Worm (Caenorhabditis elegans) whole organism, late embryonic: ENCODE measurements around the gene smf-2.

Experiments
- F13H6.1 ChIP-seq: sonication (generic microtip); optimal IDR thresholded peaks from 2 replicates; lab custom pipeline; 2016; ENCODE audit warnings: missing genetic modification characterization, missing compliant biosample characterization
- K02D7.2 ChIP-seq: sonication (generic microtip); optimal IDR thresholded peaks from 2 replicates; lab custom pipeline; 2017; ENCODE audit warnings: mild to moderate bottlenecking, missing genetic modification characterization, missing compliant biosample characterization
- Y22D7AL.16 ChIP-seq: sonication (generic microtip); optimal IDR thresholded peaks from 2 replicates; lab custom pipeline; 2016; ENCODE audit warnings: missing genetic modification characterization, missing compliant biosample characterization
- ama-1 ChIP-seq: fragments of 150-350 bp; optimal IDR thresholded peaks from 2 replicates; lab custom pipeline; 2014
- ceh-18 ChIP-seq: sonication (generic microtip); optimal IDR thresholded peaks from 2 replicates; lab custom pipeline; 2016; ENCODE audit warnings: missing genetic modification characterization, missing compliant biosample characterization
- ceh-19 ChIP-seq: fragments of 200-800 bp; sonication (Bioruptor generic); optimal IDR thresholded peaks from 2 replicates; lab custom pipeline; 2018; ENCODE audit warnings: mild to moderate bottlenecking, missing genetic modification characterization, missing compliant biosample characterization
- ceh-30 ChIP-seq: fragments of 150-350 bp; optimal IDR thresholded peaks from 2 replicates; lab custom pipeline; 2014; ENCODE audit warnings: missing biosample characterization, missing genetic modification characterization
- ceh-31 ChIP-seq: sonication (generic microtip); optimal IDR thresholded peaks from 2 replicates; lab custom pipeline; 2016; ENCODE audit warnings: missing genetic modification characterization, missing compliant biosample characterization
- ceh-34 ChIP-seq: sonication (generic microtip); optimal IDR thresholded peaks from 2 replicates; lab custom pipeline; 2016; ENCODE audit warnings: mild to moderate bottlenecking, missing genetic modification characterization, missing compliant biosample characterization
- ceh-48 ChIP-seq: sonication (generic microtip); optimal IDR thresholded peaks from 2 replicates; lab custom pipeline; 2016; ENCODE audit warnings: missing genetic modification characterization, inconsistent platforms, missing compliant biosample characterization
- ceh-6 ChIP-seq: fragments of 200-800 bp; sonication (Bioruptor generic); optimal IDR thresholded peaks from 2 replicates; lab custom pipeline; 2018; ENCODE audit warnings: mild to moderate bottlenecking, missing genetic modification characterization, missing compliant biosample characterization
- ceh-9 ChIP-seq: sonication (generic microtip); optimal IDR thresholded peaks from 2 replicates; lab custom pipeline; 2016; ENCODE audit warnings: mild to moderate bottlenecking, missing genetic modification characterization, inconsistent platforms, missing compliant biosample characterization
- che-1 ChIP-seq: sonication (generic microtip); optimal IDR thresholded peaks from 2 replicates; lab custom pipeline; 2016; ENCODE audit warnings: mild to moderate bottlenecking, missing genetic modification characterization, missing compliant biosample characterization
- elt-2 ChIP-seq: sonication (generic microtip); optimal IDR thresholded peaks from 2 replicates; lab custom pipeline; 2016; ENCODE audit warnings: missing genetic modification reagents, missing genetic modification characterization, missing compliant biosample characterization
- fkh-10 ChIP-seq: fragments of 150-350 bp; optimal IDR thresholded peaks from 2 replicates; lab custom pipeline; 2014; ENCODE audit warnings: missing biosample characterization, missing genetic modification reagents, missing genetic modification characterization
- fkh-6 ChIP-seq: sonication (generic microtip); optimal IDR thresholded peaks from 2 replicates; lab custom pipeline; 2016; ENCODE audit warnings: missing genetic modification characterization, missing compliant biosample characterization
- gmeb-2 ChIP-seq: sonication (generic microtip); optimal IDR thresholded peaks from 2 replicates; lab custom pipeline; 2016; ENCODE audit warnings: missing genetic modification characterization, inconsistent platforms, missing compliant biosample characterization
- hlh-13 ChIP-seq: fragments of 200-800 bp; sonication (Bioruptor generic); optimal IDR thresholded peaks from 2 replicates; lab custom pipeline; 2018; ENCODE audit warnings: mild to moderate bottlenecking, missing genetic modification characterization, missing compliant biosample characterization
- hlh-15 ChIP-seq: sonication (generic microtip); optimal IDR thresholded peaks from 2 replicates; lab custom pipeline; 2016; ENCODE audit warnings: missing genetic modification characterization, missing compliant biosample characterization
- hlh-6 ChIP-seq: sonication (generic microtip); optimal IDR thresholded peaks from 2 replicates; lab custom pipeline; 2016; ENCODE audit warnings: missing genotype, missing genetic modification characterization, missing compliant biosample characterization
- hlh-8 ChIP-seq: sonication (generic microtip); optimal IDR thresholded peaks from 2 replicates; lab custom pipeline; 2016; ENCODE audit warnings: missing genotype, missing genetic modification characterization, missing compliant biosample characterization
- lim-6 ChIP-seq: sonication (generic microtip); optimal IDR thresholded peaks from 2 replicates; lab custom pipeline; 2016; ENCODE audit warnings: missing genetic modification characterization, missing compliant biosample characterization
- madf-2 ChIP-seq: sonication (generic microtip); optimal IDR thresholded peaks from 2 replicates; lab custom pipeline; 2017; ENCODE audit warnings: missing genetic modification characterization, missing compliant biosample characterization
- mec-3 ChIP-seq: sonication (generic microtip); optimal IDR thresholded peaks from 2 replicates; lab custom pipeline; 2016; ENCODE audit warnings: borderline replicate concordance, missing genetic modification characterization, missing compliant biosample characterization
- nhr-11 ChIP-seq: fragments of 150-350 bp; optimal IDR thresholded peaks from 2 replicates; lab custom pipeline; 2014; ENCODE audit warnings: missing biosample characterization, missing genetic modification characterization
- nhr-232 ChIP-seq: sonication (generic microtip); optimal IDR thresholded peaks from 2 replicates; lab custom pipeline; 2016; ENCODE audit warnings: missing genetic modification characterization, missing compliant biosample characterization
- npax-4 ChIP-seq: sonication (generic microtip); optimal IDR thresholded peaks from 2 replicates; lab custom pipeline; 2016; ENCODE audit warnings: missing genetic modification characterization, missing compliant biosample characterization
- odd-2 ChIP-seq: sonication (generic microtip); optimal IDR thresholded peaks from 2 replicates; lab custom pipeline; 2017; ENCODE audit warnings: antibody characterized with exemption, mild to moderate bottlenecking, missing genetic modification characterization, missing compliant biosample characterization
- pag-3 ChIP-seq: sonication (generic microtip); optimal IDR thresholded peaks from 2 replicates; lab custom pipeline; 2016; ENCODE audit warnings: missing compliant biosample characterization, missing genetic modification characterization, borderline replicate concordance
- pat-9 ChIP-seq: fragments of 200-800 bp; sonication (Bioruptor generic); optimal IDR thresholded peaks from 2 replicates; lab custom pipeline; 2018; ENCODE audit warnings: mild to moderate bottlenecking, missing genetic modification characterization, moderate library complexity, missing compliant biosample characterization
- pha-2 ChIP-seq: sonication (generic microtip); optimal IDR thresholded peaks from 2 replicates; lab custom pipeline; 2017; ENCODE audit warnings: mild to moderate bottlenecking, missing genetic modification characterization, missing compliant biosample characterization
- pqm-1 ChIP-seq: sonication (generic microtip); optimal IDR thresholded peaks from 2 replicates; lab custom pipeline; 2016; ENCODE audit warnings: missing genetic modification characterization, missing compliant biosample characterization
- pros-1 ChIP-seq: fragments of 150-350 bp; optimal IDR thresholded peaks from 2 replicates; lab custom pipeline; 2014; ENCODE audit warnings: missing biosample characterization, missing genetic modification reagents, missing genetic modification characterization
- ref-2 ChIP-seq: sonication (generic microtip); optimal IDR thresholded peaks from 2 replicates; lab custom pipeline; 2016; ENCODE audit warnings: missing genetic modification characterization, missing compliant biosample characterization
- rnt-1 ChIP-seq: sonication (generic microtip); optimal IDR thresholded peaks from 2 replicates; lab custom pipeline; 2016; ENCODE audit warnings: missing genetic modification characterization, missing compliant biosample characterization
- sdc-2 ChIP-seq: sonication (generic microtip); optimal IDR thresholded peaks from 2 replicates; lab custom pipeline; 2016; ENCODE audit warnings: missing genotype, missing genetic modification characterization, missing compliant biosample characterization
- syd-9 ChIP-seq: sonication (generic microtip); optimal IDR thresholded peaks from 2 replicates; lab custom pipeline; 2016; ENCODE audit warnings: mild to moderate bottlenecking, missing genetic modification characterization, moderate library complexity, missing compliant biosample characterization
- tbx-2 ChIP-seq: sonication (generic microtip); optimal IDR thresholded peaks from 2 replicates; lab custom pipeline; 2016; ENCODE audit warnings: missing genetic modification characterization, missing compliant biosample characterization
- tbx-7 ChIP-seq: sonication (generic microtip); optimal IDR thresholded peaks from 2 replicates; lab custom pipeline; 2016; ENCODE audit warnings: missing genotype, missing genetic modification characterization, missing compliant biosample characterization
- ttx-3 ChIP-seq: sonication (generic microtip); optimal IDR thresholded peaks from 2 replicates; lab custom pipeline; 2016; ENCODE audit warnings: missing genetic modification reagents, missing genetic modification characterization, missing compliant biosample characterization
- unc-42 ChIP-seq: sonication (generic microtip); optimal IDR thresholded peaks from 2 replicates; lab custom pipeline; 2016; ENCODE audit warnings: missing genotype, missing genetic modification characterization, missing compliant biosample characterization
- unc-55 ChIP-seq: sonication (generic microtip); optimal IDR thresholded peaks from 2 replicates; lab custom pipeline; 2017; ENCODE audit warnings: missing biosample characterization, missing genetic modification reagents, missing genetic modification characterization

Gene smf-2

DNA sequence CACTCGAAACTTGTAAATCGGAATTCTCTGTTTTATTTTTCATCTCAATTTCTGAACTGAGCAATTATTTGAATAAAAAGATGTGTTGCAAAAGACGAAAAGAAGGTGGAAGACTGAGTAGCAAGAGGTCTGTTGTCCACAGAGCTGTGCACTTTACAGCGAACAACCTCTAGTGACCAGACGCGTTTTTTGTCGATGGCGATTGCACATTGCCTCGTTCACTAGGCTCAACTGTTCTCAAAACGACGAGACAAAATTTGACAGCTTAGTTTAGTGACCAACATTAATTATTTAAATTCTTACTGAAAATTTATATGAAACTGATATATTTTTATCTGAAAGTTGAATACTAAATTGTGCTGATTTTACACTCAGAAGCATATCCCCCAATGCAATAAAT lies 14.7 kb upstream of the smf-2 start, which contains the start of gene R03E9.2:
TSS of gene R03E9.2 (minus strand) at position 101 of the 400 bp plus-strand sequence.
- TF ChIP-seq ceh-19 (GFP tag; lab: Kevin White, UChicago) (no peak), nhr-11 (tag; lab: Kevin White, UChicago) (no peak), ceh-18 (tag; lab: Kevin White, UChicago) (no peak), hlh-8 (tag; lab: Kevin White, UChicago) (no peak), fkh-6 (tag; lab: Kevin White, UChicago) (no peak), ceh-48 (tag; lab: Kevin White, UChicago) (no peak), npax-4 (tag; lab: Kevin White, UChicago) (no peak), ceh-6 (no peak), madf-2 (tag; lab: Kevin White, UChicago) (no peak), che-1 (tag; lab: Kevin White, UChicago) (no peak)

DNA sequence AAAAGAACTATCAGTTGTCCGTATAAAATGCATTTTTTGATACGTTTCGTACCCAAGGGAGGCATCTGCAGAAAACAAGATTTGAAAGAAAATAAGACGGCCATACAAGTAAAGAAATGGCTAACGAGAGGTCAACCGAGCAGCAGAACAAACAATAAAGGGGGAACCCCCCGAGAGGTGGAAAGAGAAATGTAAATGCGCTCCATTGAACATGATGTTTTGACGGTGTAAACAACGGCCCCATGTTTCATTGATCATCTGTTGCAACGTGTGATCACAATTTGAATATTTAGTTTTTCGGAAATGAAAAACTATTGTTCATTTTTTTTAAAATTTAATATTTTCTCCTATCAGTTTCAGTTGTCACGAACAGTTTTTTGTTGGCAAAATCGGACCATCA lies 11.1 kb upstream of the smf-2 start, which contains the start of gene K11G12.6:
TSS of gene K11G12.6 (minus strand) at position 65 of the 400 bp plus-strand sequence.
- TF ChIP-seq ttx-3 (no peak), fkh-10 (GFP tag; lab: Kevin White, UChicago) (no peak), F13H6.1 (tag; lab: Kevin White, UChicago) (no peak), pat-9 (tag; lab: Kevin White, UChicago) (no peak), pag-3 (tag; lab: Kevin White, UChicago) (no peak), rnt-1 (tag; lab: Kevin White, UChicago) (no peak), tbx-7 (tag; lab: Kevin White, UChicago) (no peak), nhr-232 (tag; lab: Kevin White, UChicago) (no peak), ref-2 (tag; lab: Kevin White, UChicago) (no peak), pros-1 (tag; lab: Kevin White, UChicago) (no peak), pha-2 (no peak), mec-3 (tag; lab: Kevin White, UChicago) (no peak), ceh-34 (tag; lab: Kevin White, UChicago) (no peak), ceh-9 (tag; lab: Kevin White, UChicago) (no peak)

DNA sequence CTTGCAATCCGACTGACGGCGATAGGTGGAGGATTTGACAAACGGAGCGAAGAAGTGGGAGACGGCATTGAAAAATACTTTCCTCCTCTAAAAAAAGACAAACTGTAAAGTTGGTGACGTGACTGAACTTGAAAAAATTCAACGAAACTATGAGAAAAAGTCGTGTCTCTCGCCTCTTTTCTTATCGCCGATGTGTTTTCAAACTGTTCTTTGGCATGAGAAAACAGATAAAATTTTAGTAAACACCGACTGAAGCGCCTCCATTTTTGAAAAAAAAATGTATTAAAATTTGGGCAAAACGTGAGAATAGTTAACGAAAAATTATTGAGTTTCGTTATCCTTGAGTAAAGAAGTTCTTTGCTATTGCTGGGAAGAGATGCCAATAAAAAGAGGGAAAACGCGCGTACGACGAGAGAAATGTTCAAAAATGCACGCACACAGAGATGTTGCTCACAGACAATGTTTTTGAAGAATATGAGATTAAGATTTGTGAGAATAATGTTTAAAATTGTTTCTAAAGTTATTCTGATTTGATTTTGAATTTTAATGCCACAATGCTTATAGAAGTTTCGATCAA lies 10.4 kb upstream of the smf-2 start:
- TF ChIP-seq npax-4 (tag; lab: Kevin White, UChicago) = no peak
- no peak for TF ChIP-seq elt-2 (tag; lab: Kevin White, UChicago)
- no peak for TF ChIP-seq ama-1 (lab: Kevin White, UChicago)
- peak; percentile 24 for TF ChIP-seq unc-42 (tag; lab: Kevin White, UChicago)

DNA sequence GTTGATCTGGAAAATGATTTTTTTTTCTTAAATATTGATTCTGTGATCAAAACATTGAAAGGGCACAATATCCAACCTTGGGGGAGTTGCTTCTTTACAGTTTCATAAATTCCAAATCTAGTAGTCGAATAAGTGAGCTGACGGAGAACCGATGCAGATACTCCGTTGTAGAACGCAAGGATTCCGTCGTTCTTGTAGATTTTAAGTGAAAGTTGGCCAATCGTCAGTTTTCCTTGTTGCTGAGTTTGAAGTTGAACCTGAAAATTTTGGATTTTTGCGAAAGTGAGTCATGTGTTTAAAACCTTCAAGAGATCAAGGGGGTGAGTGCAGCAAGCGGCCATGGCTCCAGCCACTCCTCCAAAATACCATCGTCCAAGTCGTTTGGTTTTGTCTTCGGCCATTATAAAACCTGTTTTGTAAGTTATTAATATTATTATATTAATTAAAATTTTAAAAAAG lies 6.8 kb upstream of the smf-2 start, which contains the start of gene slc-25A10:
TSS of gene slc-25A10 (minus strand) at position 409 of the 459 bp plus-strand sequence.
- TF ChIP-seq pag-3 (tag; lab: Kevin White, UChicago) = no peak
- no peak for TF ChIP-seq fkh-10 (GFP tag; lab: Kevin White, UChicago)
- no peak for TF ChIP-seq gmeb-2
- no peak for TF ChIP-seq hlh-15 (tag; lab: Kevin White, UChicago)
- TF ChIP-seq nhr-232 (tag; lab: Kevin White, UChicago) = no peak
- no peak for TF ChIP-seq ceh-31 (tag; lab: Kevin White, UChicago)
- no peak for TF ChIP-seq ref-2 (tag; lab: Kevin White, UChicago)
- no peak for TF ChIP-seq Y22D7AL.16

DNA sequence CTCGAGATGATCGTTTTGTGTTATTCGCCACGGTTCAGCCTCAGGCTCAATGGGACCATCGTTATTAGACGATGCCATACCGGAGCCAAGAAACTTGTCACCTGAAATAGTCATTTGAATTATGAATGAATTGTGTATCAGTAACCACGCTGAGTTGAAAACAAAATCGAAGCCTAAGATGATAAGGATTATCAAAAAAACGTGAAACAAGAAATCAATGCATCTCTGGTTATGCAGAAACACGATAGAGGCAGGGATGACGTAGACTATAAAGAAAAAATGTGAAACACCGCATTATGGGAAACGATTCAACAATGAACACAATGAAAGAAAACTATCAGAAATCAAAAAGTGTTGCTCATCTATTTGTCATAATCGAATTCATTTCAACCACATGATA lies 4.5 kb upstream of the smf-2 start, which contains the start of gene smf-1:
TSS of gene smf-1 (minus strand) at position 101 of the 400 bp plus-strand sequence.
- TF ChIP-seq lim-6 (tag; lab: Kevin White, UChicago) = no peak
- no peak for TF ChIP-seq elt-2 (tag; lab: Kevin White, UChicago)
- no peak for TF ChIP-seq pqm-1 (tag; lab: Kevin White, UChicago)
- TF ChIP-seq syd-9 (tag; lab: Kevin White, UChicago) = no peak
- TF ChIP-seq tbx-2 (tag; lab: Kevin White, UChicago) = no peak
- no peak for TF ChIP-seq odd-2
- TF ChIP-seq ceh-31 (tag; lab: Kevin White, UChicago) = no peak
- no peak for TF ChIP-seq sdc-2 (tag; lab: Kevin White, UChicago)
- TF ChIP-seq hlh-13 = no peak
- no peak for TF ChIP-seq K02D7.2
- TF ChIP-seq hlh-6 = no peak
- no peak for TF ChIP-seq fkh-6 (tag; lab: Kevin White, UChicago)
- no peak for TF ChIP-seq gmeb-2
- TF ChIP-seq pag-3 (tag; lab: Kevin White, UChicago) = no peak
- TF ChIP-seq ceh-30 (tag; lab: Kevin White, UChicago) = no peak
- no peak for TF ChIP-seq unc-55 (GFP tag; lab: Kevin White, UChicago)
- no peak for TF ChIP-seq ceh-34 (tag; lab: Kevin White, UChicago)
- no peak for TF ChIP-seq che-1 (tag; lab: Kevin White, UChicago)
- TF ChIP-seq ceh-19 (GFP tag; lab: Kevin White, UChicago) = no peak
- no peak for TF ChIP-seq mec-3 (tag; lab: Kevin White, UChicago)
